Worm (Caenorhabditis elegans) whole organism, mixed stage, embryonic: ENCODE data around the gene K06H7.8.

Experiments
- M03D4.4 ChIP-seq: sonication (generic microtip); optimal IDR thresholded peaks from 2 replicates; lab custom pipeline; 2017; ENCODE audit warnings: mild to moderate bottlenecking, missing genetic modification characterization, missing compliant biosample characterization
- bed-3 ChIP-seq: fragments of 200-800 bp; sonication (Bioruptor generic); optimal IDR thresholded peaks from 3 replicates; lab custom pipeline; 2018; ENCODE audit warnings: mild to moderate bottlenecking, missing genetic modification characterization, moderate library complexity, missing compliant biosample characterization
- blmp-1 ChIP-seq: fragments of 150-350 bp; optimal IDR thresholded peaks from 2 replicates; lab custom pipeline; 2014; ENCODE audit warnings: missing biosample characterization, missing genetic modification characterization
- ceh-39 ChIP-seq: fragments of 150-350 bp; optimal IDR thresholded peaks from 2 replicates; lab custom pipeline; 2014; ENCODE audit warnings: missing biosample characterization, missing genetic modification characterization
- ceh-43 ChIP-seq: fragments of 200-800 bp; sonication (Bioruptor generic); optimal IDR thresholded peaks from 2 replicates; lab custom pipeline; 2018; ENCODE audit warnings: mild to moderate bottlenecking, missing genetic modification characterization, moderate library complexity, missing compliant biosample characterization
- ceh-83 ChIP-seq: fragments of 200-800 bp; sonication (Bioruptor generic); optimal IDR thresholded peaks from 2 replicates; lab custom pipeline; 2018; ENCODE audit warnings: mild to moderate bottlenecking, missing genetic modification characterization, missing compliant biosample characterization
- ces-1 ChIP-seq: fragments of 150-350 bp; optimal IDR thresholded peaks from 2 replicates; lab custom pipeline; 2014; ENCODE audit warnings: missing biosample characterization, missing genetic modification reagents, missing genetic modification characterization
- cnd-1 ChIP-seq: fragments of 200-800 bp; sonication (Bioruptor generic); optimal IDR thresholded peaks from 2 replicates; lab custom pipeline; 2018; ENCODE audit warnings: mild to moderate bottlenecking, missing genetic modification characterization, missing compliant biosample characterization
- drap-1 ChIP-seq: fragments of 200-800 bp; sonication (Bioruptor generic); optimal IDR thresholded peaks from 3 replicates; lab custom pipeline; 2018; ENCODE audit warnings: mild to moderate bottlenecking, missing genetic modification characterization, missing compliant biosample characterization
- elt-1 ChIP-seq: sonication (generic microtip); optimal IDR thresholded peaks from 2 replicates; lab custom pipeline; 2017; ENCODE audit warnings: missing genetic modification characterization, mild to moderate bottlenecking, missing compliant biosample characterization, antibody characterized with exemption, moderate library complexity, borderline replicate concordance; ENCODE audit not compliant: insufficient read depth
- elt-3 ChIP-seq: fragments of 150-350 bp; optimal IDR thresholded peaks from 2 replicates; lab custom pipeline; 2014; ENCODE audit warnings: missing biosample characterization, missing genetic modification characterization
- flh-1 ChIP-seq: fragments of 200-800 bp; sonication (Bioruptor generic); optimal IDR thresholded peaks from 2 replicates; lab custom pipeline; 2018; ENCODE audit warnings: mild to moderate bottlenecking, missing genetic modification characterization, moderate library complexity, missing compliant biosample characterization
- ham-2 ChIP-seq: fragments of 200-800 bp; sonication (Bioruptor generic); optimal IDR thresholded peaks from 2 replicates; lab custom pipeline; 2018; ENCODE audit warnings: mild to moderate bottlenecking, missing genetic modification characterization, missing compliant biosample characterization
- hlh-1 ChIP-seq: fragments of 150-350 bp; optimal IDR thresholded peaks from 2 replicates; lab custom pipeline; 2014; ENCODE audit warnings: missing biosample characterization, missing genetic modification reagents, missing genetic modification characterization
- lin-13 ChIP-seq: fragments of 150-350 bp; optimal IDR thresholded peaks from 2 replicates; lab custom pipeline; 2014; ENCODE audit warnings: missing biosample characterization, missing genetic modification characterization
- lin-32 ChIP-seq: fragments of 200-800 bp; sonication (Bioruptor generic); optimal IDR thresholded peaks from 2 replicates; lab custom pipeline; 2018; ENCODE audit warnings: mild to moderate bottlenecking, missing genetic modification characterization, missing compliant biosample characterization
- lsy-2 ChIP-seq: fragments of 150-350 bp; optimal IDR thresholded peaks from 2 replicates; lab custom pipeline; 2014; ENCODE audit warnings: missing biosample characterization, missing genetic modification characterization
- mab-5 ChIP-seq: fragments of 150-350 bp; optimal IDR thresholded peaks from 2 replicates; lab custom pipeline; 2014; ENCODE audit warnings: missing biosample characterization, missing genetic modification characterization
- mep-1 ChIP-seq: fragments of 150-350 bp; optimal IDR thresholded peaks from 2 replicates; lab custom pipeline; 2017; ENCODE audit warnings: missing biosample characterization, missing genetic modification reagents, missing genetic modification characterization, inconsistent platforms
- mls-2 ChIP-seq: sonication (generic microtip); optimal IDR thresholded peaks from 2 replicates; lab custom pipeline; 2016; ENCODE audit warnings: mild to moderate bottlenecking, missing genetic modification characterization, moderate library complexity, missing compliant biosample characterization
- nhr-12 ChIP-seq: fragments of 150-350 bp; optimal IDR thresholded peaks from 2 replicates; lab custom pipeline; 2014; ENCODE audit warnings: missing biosample characterization, missing genetic modification characterization
- nhr-2 ChIP-seq: fragments of 150-350 bp; optimal IDR thresholded peaks from 2 replicates; lab custom pipeline; 2014; ENCODE audit warnings: missing biosample characterization, missing genetic modification characterization
- nhr-237 ChIP-seq: fragments of 150-350 bp; optimal IDR thresholded peaks from 2 replicates; lab custom pipeline; 2014; ENCODE audit warnings: missing biosample characterization, missing genetic modification characterization
- nhr-28 ChIP-seq: fragments of 150-350 bp; optimal IDR thresholded peaks from 2 replicates; lab custom pipeline; 2014; ENCODE audit warnings: missing biosample characterization, missing genetic modification characterization
- nhr-76 ChIP-seq: sonication (generic microtip); optimal IDR thresholded peaks from 2 replicates; lab custom pipeline; 2017; ENCODE audit warnings: missing biosample characterization, missing genetic modification characterization
- pha-4 ChIP-seq: fragments of 150-350 bp; optimal IDR thresholded peaks from 2 replicates; lab custom pipeline; 2018; ENCODE audit warnings: missing biosample characterization, missing genetic modification reagents, missing genetic modification characterization
- sem-2 ChIP-seq: fragments of 200-800 bp; sonication (Bioruptor generic); optimal IDR thresholded peaks from 2 replicates; lab custom pipeline; 2018; ENCODE audit warnings: mild to moderate bottlenecking, missing genetic modification characterization, missing compliant biosample characterization
- snpc-4 ChIP-seq: fragments of 150-350 bp; optimal IDR thresholded peaks from 2 replicates; lab custom pipeline; 2014; ENCODE audit warnings: missing biosample characterization, missing genetic modification characterization
- sptf-1 ChIP-seq: sonication (generic microtip); optimal IDR thresholded peaks from 2 replicates; lab custom pipeline; 2017; ENCODE audit warnings: mild to moderate bottlenecking, missing genetic modification characterization, moderate library complexity, missing compliant biosample characterization
- tbx-8 ChIP-seq: fragments of 200-800 bp; sonication (Bioruptor generic); optimal IDR thresholded peaks from 2 replicates; lab custom pipeline; 2018; ENCODE audit warnings: mild to moderate bottlenecking, missing genetic modification characterization, moderate library complexity, missing compliant biosample characterization
- unc-120 ChIP-seq: sonication (generic microtip); optimal IDR thresholded peaks from 2 replicates; lab custom pipeline; 2017; ENCODE audit warnings: missing genetic modification characterization, missing compliant biosample characterization; ENCODE audit not compliant: poor library complexity, severe bottlenecking
- unc-39 ChIP-seq: fragments of 150-350 bp; optimal IDR thresholded peaks from 2 replicates; lab custom pipeline; 2014; ENCODE audit warnings: missing biosample characterization, missing genetic modification characterization
- unc-62 ChIP-seq: fragments of 150-350 bp; optimal IDR thresholded peaks from 2 replicates; lab custom pipeline; 2014; ENCODE audit warnings: missing biosample characterization, missing genetic modification reagents, missing genetic modification characterization
- zip-8 ChIP-seq: fragments of 150-350 bp; optimal IDR thresholded peaks from 2 replicates; lab custom pipeline; 2014; ENCODE audit warnings: missing biosample characterization, missing genetic modification characterization
- ztf-11 ChIP-seq: fragments of 150-350 bp; optimal IDR thresholded peaks from 2 replicates; lab custom pipeline; 2014; ENCODE audit warnings: missing biosample characterization, missing genetic modification characterization

The K06H7.8 gene

DNA sequence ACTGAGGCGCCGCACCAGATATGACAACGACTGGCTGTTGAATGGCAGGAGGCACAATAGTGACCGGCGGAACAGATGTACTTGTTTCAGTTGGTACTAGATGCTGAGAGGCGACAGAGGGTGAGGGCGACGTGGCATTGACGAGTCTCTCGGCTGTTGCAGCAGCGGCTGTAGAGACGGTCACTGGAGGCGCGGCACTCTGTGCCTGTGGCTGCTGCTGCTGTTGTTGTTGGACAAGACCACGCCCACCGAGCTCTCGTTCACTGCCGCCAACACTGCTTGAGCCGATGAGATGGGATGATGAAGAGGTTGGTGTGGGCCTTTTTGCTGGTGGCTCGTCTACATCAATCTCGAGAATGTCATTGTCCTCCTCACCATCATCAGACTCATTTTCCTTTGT is 19.1 kb upstream of the K06H7.8 start:
- TF ChIP-seq snpc-4 (tag; lab: Kevin White, UChicago) (no peak), ceh-83 (GFP tag; lab: Kevin White, UChicago) (no peak), ces-1 (no peak), nhr-76 (tag; lab: Kevin White, UChicago) (no peak), ham-2 (no peak), mab-5 (tag; lab: Kevin White, UChicago) (no peak), lsy-2 (tag; lab: Kevin White, UChicago) (no peak)

DNA sequence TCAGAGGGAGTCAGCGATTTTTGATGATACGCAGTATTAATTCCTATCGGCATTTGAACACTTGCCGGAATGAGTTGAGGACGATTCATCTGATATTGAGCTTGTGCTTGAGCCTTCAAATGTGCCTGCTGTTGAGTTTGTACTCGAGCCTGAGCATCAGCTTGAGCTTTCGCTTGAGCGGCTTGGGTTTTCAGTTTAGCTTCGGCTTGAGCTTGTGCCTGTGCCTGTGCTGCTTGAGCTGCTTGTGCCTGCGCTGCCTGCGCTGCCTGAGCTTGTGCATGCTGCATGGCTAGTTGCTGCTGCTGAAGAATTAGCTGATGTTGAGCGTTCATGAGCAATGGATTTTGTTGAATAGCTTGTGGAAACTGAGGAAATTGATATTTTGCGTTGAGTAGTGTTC is 17.9 kb upstream of the K06H7.8 start:
- TF ChIP-seq nhr-76 (tag; lab: Kevin White, UChicago) (no peak), sem-2 (GFP tag; lab: Kevin White, UChicago) (no peak), snpc-4 (tag; lab: Kevin White, UChicago) (no peak), ceh-83 (GFP tag; lab: Kevin White, UChicago) (no peak), pha-4 (tag; lab: Kevin White, UChicago) (no peak), lin-32 (no peak), mep-1 (tag; lab: Kevin White, UChicago) (no peak), flh-1 (GFP tag; lab: Kevin White, UChicago) (no peak), lsy-2 (tag; lab: Kevin White, UChicago) (no peak), ceh-39 (tag; lab: Kevin White, UChicago) (no peak), M03D4.4 (tag; lab: Kevin White, UChicago) (no peak), ces-1 (no peak), elt-1 (tag; lab: Kevin White, UChicago) (no peak), unc-120 (tag; lab: Kevin White, UChicago) (no peak), zip-8 (no peak), ceh-43 (no peak)

DNA sequence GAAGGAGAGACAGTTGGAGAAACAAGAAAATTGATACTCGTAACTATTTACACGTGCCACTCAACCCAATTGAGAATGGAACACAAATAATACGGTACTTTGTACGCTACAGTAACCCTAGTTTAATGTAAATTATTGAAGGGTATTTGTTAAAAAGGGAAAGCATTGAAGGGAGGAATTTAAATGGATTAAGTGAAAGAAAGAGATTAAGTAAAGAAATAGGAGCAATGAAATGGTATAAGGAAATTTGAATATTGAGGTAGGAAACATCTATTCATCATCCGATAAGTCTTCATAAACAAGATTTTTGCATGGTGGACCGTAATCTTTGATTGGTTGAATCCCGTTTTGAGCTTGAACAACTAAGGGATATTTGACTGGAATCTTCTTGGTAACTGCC is 13.3 kb upstream of the K06H7.8 start:
- TF ChIP-seq elt-3 (tag; lab: Kevin White, UChicago), result no peak
- TF ChIP-seq zip-8, result no peak
- no peak for TF ChIP-seq unc-120 (tag; lab: Kevin White, UChicago)
- no peak for TF ChIP-seq unc-62 (GFP tag; lab: Kevin White, UChicago)
- TF ChIP-seq M03D4.4 (tag; lab: Kevin White, UChicago), result no peak
- no peak for TF ChIP-seq snpc-4 (tag; lab: Kevin White, UChicago)
- no peak for TF ChIP-seq nhr-28 (tag; lab: Kevin White, UChicago)
- no peak for TF ChIP-seq mab-5 (tag; lab: Kevin White, UChicago)
- no peak for TF ChIP-seq ztf-11 (tag; lab: Kevin White, UChicago)
- no peak for TF ChIP-seq tbx-8
- no peak for TF ChIP-seq flh-1 (GFP tag; lab: Kevin White, UChicago)
- no peak for TF ChIP-seq nhr-2 (tag; lab: Kevin White, UChicago)
- TF ChIP-seq sem-2 (GFP tag; lab: Kevin White, UChicago), result no peak
- TF ChIP-seq pha-4 (tag; lab: Kevin White, UChicago), result no peak
- TF ChIP-seq hlh-1 (tag; lab: Kevin White, UChicago), result no peak
- no peak for TF ChIP-seq mls-2 (tag; lab: Kevin White, UChicago)
- TF ChIP-seq ham-2, result no peak
- TF ChIP-seq nhr-12 (tag; lab: Kevin White, UChicago), result no peak
- TF ChIP-seq ceh-39 (tag; lab: Kevin White, UChicago), result no peak

DNA sequence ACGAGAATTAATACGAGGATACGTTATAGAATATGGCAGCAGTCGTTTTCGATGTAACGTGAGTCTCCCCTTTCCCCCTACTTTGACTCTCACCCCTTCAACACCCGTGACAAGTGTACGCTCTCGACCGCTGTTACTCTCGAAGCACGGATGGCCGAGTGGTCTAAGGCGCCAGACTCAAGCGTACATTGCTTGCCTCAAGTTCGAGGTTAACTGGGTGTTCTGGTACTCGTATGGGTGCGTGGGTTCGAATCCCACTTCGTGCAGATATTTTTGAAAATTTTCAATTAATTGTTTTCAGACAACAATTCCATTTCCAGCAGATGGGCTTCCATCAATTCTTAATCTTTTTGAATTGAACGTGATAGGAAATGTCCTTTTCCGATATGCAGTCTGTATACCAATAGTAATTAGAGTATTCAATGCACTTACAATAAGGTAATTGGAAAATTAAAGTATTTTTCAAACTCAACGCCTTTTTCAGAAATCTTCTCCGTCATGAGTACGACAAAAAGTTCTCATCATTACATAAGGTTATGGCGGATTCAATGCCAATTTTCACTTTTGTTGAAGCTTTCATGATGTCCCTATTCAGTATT is 11.5 kb upstream of the K06H7.8 start:
- TF ChIP-seq ces-1 (peak; percentile 39), nhr-237 (tag; lab: Kevin White, UChicago) (no peak), ceh-43 (peak; percentile 77), sptf-1 (tag; lab: Kevin White, UChicago) (peak; percentile 88), lin-32 (peak; percentile 76), flh-1 (GFP tag; lab: Kevin White, UChicago) (peak; percentile 66), ceh-39 (tag; lab: Kevin White, UChicago) (no peak), nhr-2 (tag; lab: Kevin White, UChicago) (no peak), ham-2 (peak; percentile 81), elt-3 (tag; lab: Kevin White, UChicago) (peak; percentile 26), lsy-2 (tag; lab: Kevin White, UChicago) (no peak), lin-13 (tag; lab: Kevin White, UChicago) (peak; percentile 51), nhr-12 (tag; lab: Kevin White, UChicago) (peak; percentile 63), mls-2 (tag; lab: Kevin White, UChicago) (peak; percentile 91), unc-120 (tag; lab: Kevin White, UChicago) (peak; percentile 74), M03D4.4 (tag; lab: Kevin White, UChicago) (peak; percentile 89), mab-5 (tag; lab: Kevin White, UChicago) (no peak), blmp-1 (no peak), snpc-4 (tag; lab: Kevin White, UChicago) (no peak), bed-3 (GFP tag; lab: Kevin White, UChicago) (peak; percentile 59), hlh-1 (tag; lab: Kevin White, UChicago) (peak; percentile 12), nhr-76 (tag; lab: Kevin White, UChicago) (no peak), sem-2 (GFP tag; lab: Kevin White, UChicago) (peak; percentile 91), unc-39 (no peak), nhr-28 (tag; lab: Kevin White, UChicago) (no peak), mep-1 (tag; lab: Kevin White, UChicago) (peak; percentile 34), cnd-1 (peak; percentile 91), elt-1 (tag; lab: Kevin White, UChicago) (no peak), tbx-8 (peak; percentile 55), drap-1 (GFP tag; lab: Kevin White, UChicago) (peak; percentile 85), zip-8 (no peak), pha-4 (tag; lab: Kevin White, UChicago) (peak; percentile 50), ceh-83 (GFP tag; lab: Kevin White, UChicago) (peak; percentile 95), ztf-11 (tag; lab: Kevin White, UChicago) (no peak), unc-62 (GFP tag; lab: Kevin White, UChicago) (no peak)
